Fruit fly (Drosophila melanogaster) whole organism, embryonic: ENCODE measurements around the gene sti.

Source experiments
- Abd-B ChIP-seq: fragments of 200-800 bp; sonication (Bioruptor generic); optimal IDR thresholded peaks from 2 replicates; lab custom pipeline; 2018; ENCODE audit warnings: missing biosample characterization, mild to moderate bottlenecking, missing genetic modification characterization, moderate library complexity
- B-H1 ChIP-seq: fragments of 200-800 bp; sonication (Bioruptor generic); IDR thresholded peaks from 3 replicates; pipeline ENCODE4 v1.3.6; 2022; ENCODE audit warnings: missing biosample characterization, missing genetic modification characterization
- CG11398 ChIP-seq: fragments of 200-800 bp; sonication (Bioruptor generic); optimal IDR thresholded peaks from 2 replicates; lab custom pipeline; 2016; ENCODE audit warnings: missing biosample characterization, missing genetic modification characterization
- CG12769 ChIP-seq: fragments of 200-800 bp; sonication (Bioruptor generic); optimal IDR thresholded peaks from 2 replicates; lab custom pipeline; 2019; ENCODE audit warnings: missing biosample characterization, mild to moderate bottlenecking, missing genetic modification characterization, moderate library complexity
- CG13123 ChIP-seq: fragments of 200-800 bp; sonication (Bioruptor generic); optimal IDR thresholded peaks from 2 replicates; lab custom pipeline; 2016; ENCODE audit warnings: missing biosample characterization, missing genetic modification characterization
- CG14014 ChIP-seq: fragments of 200-800 bp; sonication (Bioruptor generic); IDR thresholded peaks from 2 replicates; pipeline ENCODE4 v1.3.6; 2022; ENCODE audit warnings: missing biosample characterization, missing genetic modification characterization
- CG14050 ChIP-seq: fragments of 200-800 bp; sonication (Bioruptor generic); IDR thresholded peaks from 3 replicates; pipeline ENCODE4 v1.3.6; 2022; ENCODE audit warnings: missing biosample characterization, missing genetic modification characterization
- CG14860 ChIP-seq: fragments of 200-800 bp; sonication (Bioruptor generic); IDR thresholded peaks from 3 replicates; pipeline ENCODE4 v1.3.6; 2022; ENCODE audit warnings: missing biosample characterization, missing genetic modification characterization; ENCODE audit not compliant: partially characterized antibody
- CG15696 ChIP-seq: fragments of 200-800 bp; sonication (Bioruptor generic); optimal IDR thresholded peaks from 2 replicates; lab custom pipeline; 2019; ENCODE audit warnings: missing biosample characterization, mild to moderate bottlenecking, missing genetic modification characterization, moderate library complexity
- CG2199 ChIP-seq: fragments of 200-800 bp; sonication (Bioruptor generic); IDR thresholded peaks from 3 replicates; pipeline ENCODE4 v1.3.6; 2022; ENCODE audit warnings: missing biosample characterization, missing genetic modification characterization
- CG2875 ChIP-seq: fragments of 200-800 bp; sonication (Bioruptor generic); optimal IDR thresholded peaks from 2 replicates; lab custom pipeline; 2017; ENCODE audit warnings: missing biosample characterization, mild to moderate bottlenecking, missing genetic modification characterization, missing genetic modification reagents
- CG3847 ChIP-seq: fragments of 200-800 bp; sonication (Bioruptor generic); IDR thresholded peaks from 2 replicates; pipeline ENCODE4 v1.3.6; 2022; ENCODE audit warnings: missing biosample characterization, missing genetic modification characterization
- CG43689 ChIP-seq: fragments of 200-800 bp; sonication (Bioruptor generic); IDR thresholded peaks from 2 replicates; pipeline ENCODE4 v1.3.6; 2022; ENCODE audit warnings: missing biosample characterization, missing genetic modification characterization
- CG6854 ChIP-seq: fragments of 200-800 bp; sonication (Bioruptor generic); optimal IDR thresholded peaks from 3 replicates; lab custom pipeline; 2017; ENCODE audit warnings: missing biosample characterization, mild to moderate bottlenecking, missing genetic modification characterization
- CG7987 ChIP-seq: fragments of 200-800 bp; sonication (Bioruptor generic); optimal IDR thresholded peaks from 2 replicates; lab custom pipeline; 2018; ENCODE audit warnings: missing biosample characterization, mild to moderate bottlenecking, missing genetic modification characterization, moderate library complexity
- CG8765 ChIP-seq: fragments of 200-800 bp; sonication (Bioruptor generic); IDR thresholded peaks from 2 replicates; pipeline ENCODE4 v1.3.6; 2022; ENCODE audit warnings: missing biosample characterization, missing genetic modification characterization
- CrebB ChIP-seq: fragments of 200-800 bp; sonication (Bioruptor generic); optimal IDR thresholded peaks from 3 replicates; lab custom pipeline; 2018; ENCODE audit warnings: missing biosample characterization, mild to moderate bottlenecking, missing genetic modification characterization
- D19A ChIP-seq: fragments of 200-800 bp; optimal IDR thresholded peaks from 3 replicates; lab custom pipeline; 2019; ENCODE audit warnings: missing biosample characterization, mild to moderate bottlenecking, missing genetic modification characterization, moderate library complexity
- Drgx ChIP-seq: fragments of 200-800 bp; sonication (Bioruptor generic); IDR thresholded peaks from 2 replicates; pipeline ENCODE4 v1.3.6; 2022; ENCODE audit warnings: missing biosample characterization, missing genetic modification characterization
- Ets65A ChIP-seq: fragments of 200-800 bp; sonication (Bioruptor generic); peaks from one replicate; lab custom pipeline; 2016; ENCODE audit warnings: missing biosample characterization, missing genetic modification characterization
- Fer1 ChIP-seq: fragments of 200-800 bp; sonication (Bioruptor generic); optimal IDR thresholded peaks from 2 replicates; lab custom pipeline; 2017; ENCODE audit warnings: missing biosample characterization, mild to moderate bottlenecking, missing genetic modification characterization
- HLHmδ ChIP-seq: fragments of 200-800 bp; sonication (Bioruptor generic); optimal IDR thresholded peaks from 2 replicates; lab custom pipeline; 2018; ENCODE audit warnings: missing biosample characterization, mild to moderate bottlenecking, missing genetic modification characterization, moderate library complexity
- HmgD ChIP-seq: fragments of 200-800 bp; sonication (Bioruptor generic); optimal IDR thresholded peaks from 3 replicates; lab custom pipeline; 2016; ENCODE audit warnings: missing biosample characterization, missing genetic modification characterization
- MBD-R2 ChIP-seq: fragments of 200-800 bp; sonication (Bioruptor generic); IDR thresholded peaks from 2 replicates; pipeline ENCODE4 v1.3.6; 2022; ENCODE audit warnings: missing biosample characterization, missing genetic modification characterization
- Med ChIP-seq: fragments of 200-800 bp; sonication (Bioruptor generic); peaks from one replicate; lab custom pipeline; 2016; ENCODE audit warnings: missing biosample characterization, missing genetic modification characterization, mild to moderate bottlenecking, inconsistent platforms, moderate library complexity
- Six4 ChIP-seq: fragments of 200-800 bp; sonication (Bioruptor generic); optimal IDR thresholded peaks from 2 replicates; lab custom pipeline; 2016; ENCODE audit warnings: missing biosample characterization, missing genetic modification characterization
- Ssrp ChIP-seq: fragments of 200-800 bp; sonication (Bioruptor generic); optimal IDR thresholded peaks from 2 replicates; lab custom pipeline; 2018; ENCODE audit warnings: missing biosample characterization, mild to moderate bottlenecking, missing genetic modification characterization, moderate library complexity
- Xbp1 ChIP-seq: fragments of 200-800 bp; sonication (Bioruptor generic); optimal IDR thresholded peaks from 3 replicates; lab custom pipeline; 2016; ENCODE audit warnings: missing biosample characterization, mild to moderate bottlenecking, missing genetic modification characterization
- ara ChIP-seq: fragments of 200-800 bp; sonication (Bioruptor generic); IDR thresholded peaks from 2 replicates; pipeline ENCODE4 v1.3.6; 2022; ENCODE audit warnings: missing biosample characterization, missing genetic modification characterization
- bsh ChIP-seq, 2 experiments: fragments of 200-800 bp; sonication (Bioruptor generic); optimal IDR thresholded peaks; 2 replicates each; lab custom pipeline; 2017 to 2018; ENCODE audit warnings: mild to moderate bottlenecking in 2 of 2, missing biosample characterization in 2 of 2, missing genetic modification characterization in 2 of 2, moderate library complexity in 1 of 2
- cad ChIP-seq: fragments of >200 bp; optimal IDR thresholded peaks from 2 replicates; lab custom pipeline; 2017; ENCODE audit warnings: missing biosample characterization, missing genetic modification characterization
- crol ChIP-seq: fragments of 200-800 bp; sonication (Bioruptor generic); IDR thresholded peaks from 2 replicates; pipeline ENCODE4 v1.3.6; 2022; ENCODE audit warnings: missing biosample characterization, missing genetic modification characterization
- dmrt11E ChIP-seq: fragments of 200-800 bp; sonication (Bioruptor generic); optimal IDR thresholded peaks from 3 replicates; lab custom pipeline; 2018; ENCODE audit warnings: missing biosample characterization, mild to moderate bottlenecking, missing genetic modification characterization, moderate library complexity
- eyg ChIP-seq: fragments of 200-800 bp; sonication (Bioruptor generic); optimal IDR thresholded peaks from 3 replicates; lab custom pipeline; 2016; ENCODE audit warnings: missing biosample characterization, missing genetic modification characterization
- fd64A ChIP-seq: fragments of 200-800 bp; sonication (Bioruptor generic); optimal IDR thresholded peaks from 3 replicates; lab custom pipeline; 2018; ENCODE audit warnings: missing biosample characterization, mild to moderate bottlenecking, missing genetic modification characterization
- fru ChIP-seq: fragments of >200 bp; optimal IDR thresholded peaks from 2 replicates; lab custom pipeline; 2017
- gsb-n ChIP-seq: fragments of 200-800 bp; sonication (Bioruptor generic); optimal IDR thresholded peaks from 3 replicates; lab custom pipeline; 2018; ENCODE audit warnings: missing biosample characterization, mild to moderate bottlenecking, missing genetic modification characterization
- hb ChIP-seq: fragments of 200-800 bp; sonication (Bioruptor generic); IDR thresholded peaks from 3 replicates; pipeline ENCODE4 v1.3.6; 2022; ENCODE audit warnings: missing biosample characterization, missing genetic modification characterization; ENCODE audit not compliant: partially characterized antibody
- klu ChIP-seq: fragments of 200-800 bp; sonication (Bioruptor generic); IDR thresholded peaks from 2 replicates; pipeline ENCODE4 v1.3.6; 2022; ENCODE audit warnings: missing biosample characterization, missing genetic modification characterization
- rib ChIP-seq: fragments of 200-800 bp; sonication (Bioruptor generic); IDR thresholded peaks from 2 replicates; pipeline ENCODE4 v1.3.6; 2022; ENCODE audit warnings: missing biosample characterization, missing genetic modification characterization
- sens ChIP-seq: fragments of 200-800 bp; sonication (Bioruptor generic); peaks from one replicate; lab custom pipeline; 2016; ENCODE audit warnings: missing biosample characterization, missing genetic modification characterization
- tgo ChIP-seq: fragments of 200-800 bp; sonication (Bioruptor generic); IDR thresholded peaks from 3 replicates; pipeline ENCODE4 v1.3.6; 2022; ENCODE audit warnings: missing biosample characterization, missing genetic modification characterization
- trem ChIP-seq: fragments of 200-800 bp; optimal IDR thresholded peaks from 3 replicates; lab custom pipeline; 2019; ENCODE audit warnings: missing biosample characterization, mild to moderate bottlenecking, missing genetic modification characterization, moderate library complexity
- tup ChIP-seq: fragments of 200-800 bp; sonication (Bioruptor generic); optimal IDR thresholded peaks from 2 replicates; lab custom pipeline; 2016; ENCODE audit warnings: missing biosample characterization, mild to moderate bottlenecking, missing genetic modification characterization, moderate library complexity
- vvl ChIP-seq: fragments of 200-800 bp; sonication (Bioruptor generic); IDR thresholded peaks from 2 replicates; pipeline ENCODE4 v1.3.6; 2022; ENCODE audit warnings: missing biosample characterization, missing genetic modification characterization
- wek ChIP-seq: fragments of 200-800 bp; sonication (Bioruptor generic); optimal IDR thresholded peaks from 3 replicates; lab custom pipeline; 2018; ENCODE audit warnings: missing biosample characterization, mild to moderate bottlenecking, missing genetic modification characterization, moderate library complexity
- zfh1 ChIP-seq: fragments of 200-800 bp; sonication (Bioruptor generic); IDR thresholded peaks from 3 replicates; pipeline ENCODE4 v1.3.6; 2022; ENCODE audit warnings: missing biosample characterization, missing genetic modification characterization

sti gene

dm6 chr3L:12482246-12482645 is 32.4 kb downstream of the sti start, which contains the start of gene CG33725 (continued):
- no peak for TF ChIP-seq HmgD (GFP tag; lab: Kevin White, UChicago)
- TF ChIP-seq CG2199 (GFP tag; lab: Robert Waterston, UW), result 0 out of 3 replicates have a peak, but pooled peaks have one; percentile 49
- TF ChIP-seq Drgx (GFP tag; lab: Robert Waterston, UW), result peak; percentile 30; the same call in 1 of the 2 replicates
- peak; percentile 45 for TF ChIP-seq sens (GFP tag; lab: Kevin White, UChicago)
- peak; percentile 1 for TF ChIP-seq gsb-n (tag; lab: Kevin White, UChicago)
- 0 out of 2 replicates have a peak, but pooled peaks have one; percentile 17 for TF ChIP-seq ara (GFP tag; lab: Robert Waterston, UW)
- no peak for TF ChIP-seq wek
- TF ChIP-seq CG2875 (GFP tag; lab: Kevin White, UChicago), result no peak
- TF ChIP-seq Abd-B, result no peak
- TF ChIP-seq fd64A (GFP tag; lab: Kevin White, UChicago), result peak; percentile 2
- peak; percentile 11 for TF ChIP-seq dmrt11E (tag; lab: Kevin White, UChicago)
- TF ChIP-seq hb (GFP tag; lab: Robert Waterston, UW), result no peak
- TF ChIP-seq CG43689, result 0 out of 2 replicates have a peak, but pooled peaks have one; percentile 17
- no peak for TF ChIP-seq CrebB
- peak; percentile 87 for TF ChIP-seq Med
- TF ChIP-seq rib (GFP tag; lab: Robert Waterston, UW), result no peak; the same call in 1 of the 2 replicates
- TF ChIP-seq tgo (GFP tag; lab: Robert Waterston, UW), result 0 out of 3 replicates have a peak, but pooled peaks have one; percentile 26
- peak; percentile 55 for TF ChIP-seq HLHmδ (GFP tag; lab: Kevin White, UChicago)
- no peak for TF ChIP-seq tup
- peak; percentile 28; the same call in 1 of the 2 replicates for TF ChIP-seq CG14014 (GFP tag; lab: Robert Waterston, UW)
- no peak for TF ChIP-seq Fer1 (GFP tag; lab: Kevin White, UChicago)
- TF ChIP-seq MBD-R2 (GFP tag; lab: Robert Waterston, UW), result no peak
- peak; percentile 17 for TF ChIP-seq CG11398 (GFP tag; lab: Kevin White, UChicago)
- TF ChIP-seq fru, result no peak
- TF ChIP-seq bsh (GFP tag; optimal IDR thresholded peaks at IDR 0.05; lab: Kevin White, UChicago), result peak in 1 of 2 experiments; percentile 27
- TF ChIP-seq CG15696 (tag; lab: Kevin White, UChicago), result peak; percentile 14
- peak; percentile 31 for TF ChIP-seq eyg (GFP tag; lab: Kevin White, UChicago)
- TF ChIP-seq cad (GFP tag; lab: Kevin White, UChicago), result no peak
- TF ChIP-seq klu, result no peak
- TF ChIP-seq Six4, result no peak
- TF ChIP-seq CG14050, result 0 out of 3 replicates have a peak, but pooled peaks have one; percentile 32
- TF ChIP-seq CG3847 (GFP tag; lab: Robert Waterston, UW), result no peak
- peak; percentile 34 for TF ChIP-seq CG12769 (tag; lab: Kevin White, UChicago)
- TF ChIP-seq vvl, result 0 out of 2 replicates have a peak, but pooled peaks have one; percentile 11
- TF ChIP-seq zfh1 (GFP tag; lab: Robert Waterston, UW), result peak; percentile 70
- peak; percentile 92 for TF ChIP-seq crol
- TF ChIP-seq CG7987 (GFP tag; lab: Kevin White, UChicago), result peak; percentile 35
- TF ChIP-seq CG8765, result 0 out of 2 replicates have a peak, but pooled peaks have one; percentile 26
- no peak for TF ChIP-seq Xbp1 (GFP tag; lab: Kevin White, UChicago)
- TF ChIP-seq CG14860, result no peak

dm6 chr3L:12478229-12478628 is 36.4 kb downstream of the sti start:
- TF ChIP-seq CG6854 (GFP tag; lab: Kevin White, UChicago), result no peak
- peak; percentile 67 for TF ChIP-seq D19A (tag; lab: Kevin White, UChicago)
- TF ChIP-seq B-H1 (GFP tag; lab: Robert Waterston, UW), result no peak
- no peak for TF ChIP-seq Ssrp (tag; lab: Kevin White, UChicago)
- no peak for TF ChIP-seq trem (tag; lab: Kevin White, UChicago)
- TF ChIP-seq Ets65A (GFP tag; lab: Kevin White, UChicago), result peak; percentile 63
- TF ChIP-seq Med, result peak; percentile 12
- TF ChIP-seq CG13123 (GFP tag; lab: Kevin White, UChicago), result no peak
- TF ChIP-seq CG2199 (GFP tag; lab: Robert Waterston, UW), result peak; percentile 71; the same call in 1 of the 3 replicates
